Fruit fly (Drosophila melanogaster) whole organism: ENCODE results near the gene sloth1.

ENCODE experiments used
- CG8478 ChIP-seq: fragments of >200 bp; optimal IDR thresholded peaks from 2 replicates; lab custom pipeline; 2018; ENCODE audit warnings: inconsistent platforms
- Dll ChIP-seq: fragments of >200 bp; optimal IDR thresholded peaks from 2 replicates; lab custom pipeline; 2017
- EcR ChIP-seq, 2 experiments: fragments of >200 bp; optimal IDR thresholded peaks; 2 replicates each; lab custom pipeline; 2017; ENCODE audit warnings: missing biosample characterization in 2 of 2, missing genetic modification characterization in 2 of 2, missing genetic modification reagents in 2 of 2
- pan ChIP-seq: fragments of >200 bp; optimal IDR thresholded peaks from 2 replicates; lab custom pipeline; 2017
- psq ChIP-seq: fragments of >200 bp; optimal IDR thresholded peaks from 2 replicates; lab custom pipeline; 2017

DNA sequence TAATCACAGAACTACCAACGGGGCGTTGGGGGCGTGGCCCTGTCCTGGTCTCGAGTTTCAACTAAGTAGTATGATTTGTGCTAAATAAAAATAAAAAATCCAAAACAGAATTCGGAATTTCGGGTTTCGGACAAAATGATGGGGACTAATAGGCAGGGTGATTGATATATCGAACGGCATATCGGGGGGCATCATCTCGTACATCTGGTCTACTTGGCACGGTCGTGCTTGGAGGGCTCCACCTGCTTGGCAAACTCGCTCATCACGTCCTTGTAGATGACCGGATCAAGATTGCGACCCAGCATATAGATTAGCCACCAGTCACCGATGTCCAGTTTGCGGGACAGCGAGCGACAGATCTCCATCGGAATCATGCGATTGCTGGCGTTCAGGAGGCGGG lies 36.9 kb upstream of the sloth1 start:
- no peak for TF ChIP-seq psq
- TF ChIP-seq pan (lab: Kevin White, UChicago), result no peak
- TF ChIP-seq EcR (GFP tag; optimal IDR thresholded peaks at IDR 0.05; lab: Kevin White, UChicago), result no peak
- TF ChIP-seq CG8478, result no peak
- TF ChIP-seq Dll (lab: Kevin White, UChicago), result no peak
